Fruit fly (Drosophila melanogaster) whole organism, embryonic: ENCODE results near the gene Sytbeta.

Experiments used
- Bdp1 ChIP-seq: fragments of 200-800 bp; sonication (Bioruptor generic); optimal IDR thresholded peaks from 3 replicates; lab custom pipeline; 2016; ENCODE audit warnings: missing biosample characterization, missing genetic modification characterization
- CG10431 ChIP-seq: fragments of 200-800 bp; sonication (Bioruptor generic); optimal IDR thresholded peaks from 3 replicates; lab custom pipeline; 2018; ENCODE audit warnings: missing biosample characterization, mild to moderate bottlenecking, missing genetic modification characterization
- CG11398 ChIP-seq: fragments of 200-800 bp; sonication (Bioruptor generic); optimal IDR thresholded peaks from 2 replicates; lab custom pipeline; 2016; ENCODE audit warnings: missing biosample characterization, missing genetic modification characterization
- CG12744 ChIP-seq: fragments of 200-800 bp; sonication (Bioruptor generic); optimal IDR thresholded peaks from 2 replicates; lab custom pipeline; 2016; ENCODE audit warnings: missing biosample characterization, missing genetic modification characterization
- CG14860 ChIP-seq: fragments of 200-800 bp; sonication (Bioruptor generic); IDR thresholded peaks from 3 replicates; pipeline ENCODE4 v1.3.6; 2022; ENCODE audit warnings: missing biosample characterization, missing genetic modification characterization; ENCODE audit not compliant: partially characterized antibody
- CG16863 ChIP-seq: fragments of 200-800 bp; sonication (Bioruptor generic); optimal IDR thresholded peaks from 3 replicates; lab custom pipeline; 2016; ENCODE audit warnings: missing biosample characterization, missing genetic modification characterization
- CG17186 ChIP-seq: fragments of 200-800 bp; sonication (Bioruptor generic); optimal IDR thresholded peaks from 3 replicates; lab custom pipeline; 2017; ENCODE audit warnings: missing biosample characterization, missing genetic modification reagents, missing genetic modification characterization
- CG17385 ChIP-seq: fragments of 200-800 bp; sonication (Bioruptor generic); optimal IDR thresholded peaks from 3 replicates; lab custom pipeline; 2018; ENCODE audit warnings: missing biosample characterization, mild to moderate bottlenecking, missing genetic modification characterization
- CG30020 ChIP-seq: fragments of 200-800 bp; optimal IDR thresholded peaks from 2 replicates; lab custom pipeline; 2019; ENCODE audit warnings: missing biosample characterization, mild to moderate bottlenecking, missing genetic modification characterization, moderate library complexity
- CG30403 ChIP-seq: fragments of 200-800 bp; sonication (Bioruptor generic); optimal IDR thresholded peaks from 3 replicates; lab custom pipeline; 2016; ENCODE audit warnings: missing biosample characterization, missing genetic modification characterization
- CG31441 ChIP-seq: fragments of 200-800 bp; sonication (Bioruptor generic); IDR thresholded peaks from 2 replicates; pipeline ENCODE4 v1.3.6; 2022; ENCODE audit warnings: missing biosample characterization, missing genetic modification characterization
- CG43689 ChIP-seq: fragments of 200-800 bp; sonication (Bioruptor generic); IDR thresholded peaks from 2 replicates; pipeline ENCODE4 v1.3.6; 2022; ENCODE audit warnings: missing biosample characterization, missing genetic modification characterization
- CG4404 ChIP-seq: fragments of 200-800 bp; sonication (Bioruptor generic); IDR thresholded peaks from 2 replicates; pipeline ENCODE4 v1.3.6; 2022; ENCODE audit warnings: missing biosample characterization, missing genetic modification characterization
- CG4854 ChIP-seq: fragments of 200-800 bp; sonication (Bioruptor generic); optimal IDR thresholded peaks from 2 replicates; lab custom pipeline; 2016; ENCODE audit warnings: missing biosample characterization, missing genetic modification characterization, inconsistent platforms
- CG5245 ChIP-seq: fragments of 200-800 bp; sonication (Bioruptor generic); optimal IDR thresholded peaks from 3 replicates; lab custom pipeline; 2016; ENCODE audit warnings: missing biosample characterization, missing genetic modification characterization
- CG7963 ChIP-seq: fragments of 200-800 bp; sonication (Bioruptor generic); IDR thresholded peaks from 3 replicates; pipeline ENCODE4 v1.3.6; 2022; ENCODE audit warnings: missing biosample characterization, missing genetic modification characterization; ENCODE audit not compliant: partially characterized antibody
- CG8089 ChIP-seq: fragments of 200-800 bp; sonication (Bioruptor generic); optimal IDR thresholded peaks from 3 replicates; lab custom pipeline; 2016; ENCODE audit warnings: missing biosample characterization, missing genetic modification characterization
- CHES-1-like ChIP-seq: fragments of 200-800 bp; sonication (Bioruptor generic); optimal IDR thresholded peaks from 2 replicates; lab custom pipeline; 2016; ENCODE audit warnings: missing biosample characterization, missing genetic modification characterization
- CrebB ChIP-seq: fragments of 200-800 bp; sonication (Bioruptor generic); optimal IDR thresholded peaks from 3 replicates; lab custom pipeline; 2018; ENCODE audit warnings: missing biosample characterization, mild to moderate bottlenecking, missing genetic modification characterization
- Doc2 ChIP-seq: fragments of 200-800 bp; sonication (Bioruptor generic); IDR thresholded peaks from 2 replicates; pipeline ENCODE4 v1.3.6; 2022; ENCODE audit warnings: missing biosample characterization, missing genetic modification characterization
- ERR ChIP-seq: fragments of 200-800 bp; sonication (Bioruptor generic); optimal IDR thresholded peaks from 2 replicates; lab custom pipeline; 2016; ENCODE audit warnings: missing biosample characterization, missing genetic modification characterization
- HLH3B ChIP-seq: fragments of 200-800 bp; sonication (Bioruptor generic); IDR thresholded peaks from 2 replicates; pipeline ENCODE4 v1.3.6; 2022; ENCODE audit warnings: missing biosample characterization, missing genetic modification characterization
- HLHmδ ChIP-seq: fragments of 200-800 bp; sonication (Bioruptor generic); optimal IDR thresholded peaks from 2 replicates; lab custom pipeline; 2018; ENCODE audit warnings: missing biosample characterization, mild to moderate bottlenecking, missing genetic modification characterization, moderate library complexity
- Hand ChIP-seq: fragments of 200-800 bp; sonication (Bioruptor generic); optimal IDR thresholded peaks from 2 replicates; lab custom pipeline; 2017; ENCODE audit warnings: mild to moderate bottlenecking, missing biosample characterization, missing genetic modification reagents, missing genetic modification characterization
- MTF-1 ChIP-seq: fragments of 200-800 bp; sonication (Bioruptor generic); optimal IDR thresholded peaks from 2 replicates; lab custom pipeline; 2018; ENCODE audit warnings: missing biosample characterization, mild to moderate bottlenecking, missing genetic modification characterization, borderline replicate concordance
- Med ChIP-seq: fragments of 200-800 bp; sonication (Bioruptor generic); peaks from one replicate; lab custom pipeline; 2016; ENCODE audit warnings: missing biosample characterization, missing genetic modification characterization, mild to moderate bottlenecking, inconsistent platforms, moderate library complexity
- Mrtf ChIP-seq: fragments of 200-800 bp; sonication (Bioruptor generic); IDR thresholded peaks from 3 replicates; pipeline ENCODE4 v1.3.6; 2022; ENCODE audit warnings: missing biosample characterization, missing genetic modification characterization
- Nf-YA ChIP-seq: fragments of 200-800 bp; sonication (Bioruptor generic); IDR thresholded peaks from 2 replicates; pipeline ENCODE4 v1.3.6; 2022; ENCODE audit warnings: missing biosample characterization, missing genetic modification characterization
- Nf-YB ChIP-seq: fragments of 200-800 bp; sonication (Bioruptor generic); optimal IDR thresholded peaks from 3 replicates; lab custom pipeline; 2019; ENCODE audit warnings: missing biosample characterization, mild to moderate bottlenecking, missing genetic modification characterization, moderate library complexity
- Optix ChIP-seq: fragments of 200-800 bp; sonication (Bioruptor generic); IDR thresholded peaks from 3 replicates; pipeline ENCODE4 v1.3.6; 2022; ENCODE audit warnings: missing biosample characterization, missing genetic modification characterization
- Pdp1 ChIP-seq, 2 experiments: fragments of 200-800 bp; sonication (Bioruptor generic); optimal IDR thresholded peaks; 3 replicates each; lab custom pipeline; 2016; ENCODE audit warnings: missing biosample characterization in 2 of 2, missing genetic modification characterization in 2 of 2, mild to moderate bottlenecking in 1 of 2, moderate library complexity in 1 of 2
- Side ChIP-seq: fragments of 200-800 bp; sonication (Bioruptor generic); optimal IDR thresholded peaks from 2 replicates; lab custom pipeline; 2016; ENCODE audit warnings: missing biosample characterization, missing genetic modification characterization
- Xrp1 ChIP-seq: fragments of 200-800 bp; sonication (Bioruptor generic); IDR thresholded peaks from 2 replicates; pipeline ENCODE4 v1.3.6; 2022; ENCODE audit warnings: missing biosample characterization, missing genetic modification characterization
- aop ChIP-seq: fragments of 200-800 bp; sonication (Bioruptor generic); IDR thresholded peaks from 2 replicates; pipeline ENCODE4 v1.3.6; 2022; ENCODE audit warnings: missing biosample characterization, missing genetic modification characterization
- ash1 ChIP-seq: fragments of 200-800 bp; sonication (Bioruptor generic); optimal IDR thresholded peaks from 2 replicates; lab custom pipeline; 2018; ENCODE audit warnings: missing biosample characterization, mild to moderate bottlenecking, missing genetic modification characterization
- cas ChIP-seq: fragments of 200-800 bp; sonication (Bioruptor generic); IDR thresholded peaks from 2 replicates; pipeline ENCODE4 v1.3.6; 2022; ENCODE audit warnings: missing biosample characterization, missing genetic modification characterization
- corto ChIP-seq: fragments of 200-800 bp; sonication (Bioruptor generic); optimal IDR thresholded peaks from 2 replicates; lab custom pipeline; 2016; ENCODE audit warnings: missing biosample characterization, mild to moderate bottlenecking, missing genetic modification characterization, moderate library complexity
- dmrt99B ChIP-seq: fragments of 200-800 bp; sonication (Bioruptor generic); optimal IDR thresholded peaks from 2 replicates; lab custom pipeline; 2018; ENCODE audit warnings: missing biosample characterization, mild to moderate bottlenecking, missing genetic modification characterization, moderate library complexity
- esg ChIP-seq: fragments of 200-800 bp; sonication (Bioruptor generic); conservative IDR thresholded peaks from 2 replicates; pipeline ENCODE4 v1.3.6; 2022; ENCODE audit warnings: missing biosample characterization, missing genetic modification characterization
- exex ChIP-seq: fragments of 200-800 bp; sonication (Bioruptor generic); optimal IDR thresholded peaks from 4 replicates; lab custom pipeline; 2018; ENCODE audit warnings: missing biosample characterization, mild to moderate bottlenecking, missing genetic modification characterization, moderate library complexity
- gcm ChIP-seq: fragments of 200-800 bp; sonication (Bioruptor generic); optimal IDR thresholded peaks from 2 replicates; lab custom pipeline; 2019; ENCODE audit warnings: missing biosample characterization, mild to moderate bottlenecking, missing genetic modification characterization, moderate library complexity
- her ChIP-seq: fragments of 200-800 bp; sonication (Bioruptor generic); optimal IDR thresholded peaks from 2 replicates; lab custom pipeline; 2016; ENCODE audit warnings: missing biosample characterization, missing genetic modification characterization
- hth ChIP-seq: fragments of >200 bp; optimal IDR thresholded peaks from 2 replicates; lab custom pipeline; 2017; ENCODE audit warnings: inconsistent platforms
- jing ChIP-seq: fragments of 200-800 bp; sonication (Bioruptor generic); optimal IDR thresholded peaks from 2 replicates; lab custom pipeline; 2018; ENCODE audit warnings: missing biosample characterization, mild to moderate bottlenecking, missing genetic modification characterization
- nerfin-2 ChIP-seq: fragments of 200-800 bp; sonication (Bioruptor generic); IDR thresholded peaks from 2 replicates; pipeline ENCODE4 v1.3.6; 2022; ENCODE audit warnings: missing biosample characterization, missing genetic modification characterization; ENCODE audit not compliant: partially characterized antibody
- onecut ChIP-seq: fragments of 200-800 bp; sonication (Bioruptor generic); IDR thresholded peaks from 2 replicates; pipeline ENCODE4 v1.3.6; 2022; ENCODE audit warnings: missing biosample characterization, missing genetic modification characterization
- peb ChIP-seq: fragments of 200-800 bp; sonication (Bioruptor generic); IDR thresholded peaks from 2 replicates; pipeline ENCODE4 v1.3.6; 2022; ENCODE audit warnings: missing biosample characterization, missing genetic modification characterization
- sug ChIP-seq: fragments of 200-800 bp; optimal IDR thresholded peaks from 2 replicates; lab custom pipeline; 2019; ENCODE audit warnings: missing biosample characterization, mild to moderate bottlenecking, missing genetic modification characterization, moderate library complexity
- trem ChIP-seq: fragments of 200-800 bp; optimal IDR thresholded peaks from 3 replicates; lab custom pipeline; 2019; ENCODE audit warnings: missing biosample characterization, mild to moderate bottlenecking, missing genetic modification characterization, moderate library complexity
- zen ChIP-seq: fragments of 200-800 bp; sonication (Bioruptor generic); optimal IDR thresholded peaks from 3 replicates; lab custom pipeline; 2018; ENCODE audit warnings: missing biosample characterization, mild to moderate bottlenecking, missing genetic modification characterization, moderate library complexity

Sytbeta gene

dm6 chr3L:15013957-15014692 lies 50.7 kb downstream of the Sytbeta start, which contains the start of gene Reck (continued):
- TF ChIP-seq dmrt99B (tag; lab: Kevin White, UChicago) (peak; percentile 82), ash1 (GFP tag; lab: Kevin White, UChicago) (no peak), sug (tag; lab: Kevin White, UChicago) (peak; percentile 45), Doc2 (GFP tag; lab: Robert Waterston, UW) (no peak), nerfin-2 (no peak), peb (GFP tag; lab: Robert Waterston, UW) (no peak), CG17385 (GFP tag; lab: Kevin White, UChicago) (peak; percentile 77), CG10431 (GFP tag; lab: Kevin White, UChicago) (peak; percentile 19), HLHmδ (GFP tag; lab: Kevin White, UChicago) (peak; percentile 10), exex (tag; lab: Kevin White, UChicago) (peak; percentile 29), CG31441 (peak; percentile 90), her (GFP tag; lab: Kevin White, UChicago) (no peak), Pdp1 (GFP tag; optimal IDR thresholded peaks at IDR 0.05; lab: Kevin White, UChicago) (peak; percentile 46 to 81), HLH3B (GFP tag; lab: Robert Waterston, UW) (peak; percentile 89), Side (GFP tag; lab: Kevin White, UChicago) (peak; percentile 25), CG43689 (GFP tag; lab: Robert Waterston, UW) (peak; percentile 48; the same call in 1 of the 2 replicates), hth (lab: Kevin White, UChicago) (no peak), CG8089 (peak; percentile 44), Bdp1 (GFP tag; lab: Kevin White, UChicago) (no peak), CG7963 (GFP tag; lab: Robert Waterston, UW) (no peak), CG30020 (no peak), Xrp1 (peak; percentile 92), CG4404 (GFP tag; lab: Robert Waterston, UW) (no peak), corto (peak; percentile 48), ERR (GFP tag; lab: Kevin White, UChicago) (no peak), CrebB (tag; lab: Kevin White, UChicago) (peak; percentile 52), Mrtf (GFP tag; lab: Robert Waterston, UW) (peak; percentile 53; the same call in 2 of the 3 replicates), jing (GFP tag; lab: Kevin White, UChicago) (peak; percentile 28), cas (GFP tag; lab: Robert Waterston, UW) (peak; percentile 60; the same call in 1 of the 2 replicates), CG12744 (GFP tag; lab: Kevin White, UChicago) (no peak), Hand (peak; percentile 42), zen (tag; lab: Kevin White, UChicago) (peak; percentile 81), Nf-YB (GFP tag; lab: Kevin White, UChicago) (peak; percentile 65), gcm (GFP tag; lab: Kevin White, UChicago) (peak; percentile 90), CG30403 (GFP tag; lab: Kevin White, UChicago) (peak; percentile 82), CG5245 (GFP tag; lab: Kevin White, UChicago) (peak; percentile 71), CG16863 (peak; percentile 42), trem (peak; percentile 70), CG17186 (GFP tag; lab: Kevin White, UChicago) (no peak), CG4854 (peak; percentile 81), MTF-1 (GFP tag; lab: Kevin White, UChicago) (peak; percentile 77), CG11398 (GFP tag; lab: Kevin White, UChicago) (no peak), CG14860 (GFP tag; lab: Robert Waterston, UW) (no peak), CHES-1-like (GFP tag; lab: Kevin White, UChicago) (no peak), aop (GFP tag; lab: Robert Waterston, UW) (peak; percentile 29; the same call in 1 of the 2 replicates), Nf-YA (GFP tag; lab: Robert Waterston, UW) (peak; percentile 78), onecut (GFP tag; lab: Robert Waterston, UW) (peak; percentile 78), Optix (GFP tag; lab: Robert Waterston, UW) (peak; percentile 68; the same call in 2 of the 3 replicates), esg (GFP tag; lab: Robert Waterston, UW) (peak; percentile 76), Med (GFP tag; lab: Kevin White, UChicago) (peak; percentile 93)
